Worm (Caenorhabditis elegans) whole organism, L1 larva: ENCODE results near the gene glb-6.

ENCODE experiments used
- aha-1 ChIP-seq: fragments of 150-350 bp; optimal IDR thresholded peaks from 2 replicates; lab custom pipeline; 2014; ENCODE audit warnings: missing biosample characterization, missing genetic modification characterization
- alr-1 ChIP-seq: fragments of 200-800 bp; sonication (Bioruptor generic); optimal IDR thresholded peaks from 2 replicates; lab custom pipeline; 2018; ENCODE audit warnings: borderline replicate concordance, mild to moderate bottlenecking, missing genetic modification characterization, missing compliant biosample characterization
- blmp-1 ChIP-seq: fragments of 150-350 bp; optimal IDR thresholded peaks from 2 replicates; lab custom pipeline; 2014; ENCODE audit warnings: missing biosample characterization, missing genetic modification characterization
- ces-1 ChIP-seq: fragments of 150-350 bp; optimal IDR thresholded peaks from 2 replicates; lab custom pipeline; 2014; ENCODE audit warnings: missing biosample characterization, missing genetic modification reagents, missing genetic modification characterization
- dpl-1 ChIP-seq, 3 experiments: fragments of 150-350 bp in 2 of 3; sonication (generic microtip) in 1 of 3; optimal IDR thresholded peaks; 2 replicates each; lab custom pipeline; 2014 to 2017; ENCODE audit warnings: missing biosample characterization in 3 of 3, missing genetic modification characterization in 3 of 3, missing genetic modification reagents in 3 of 3
- elt-3 ChIP-seq, 6 experiments: fragments of 150-350 bp in 1 of 6; sonication (generic microtip); optimal IDR thresholded peaks; 2 replicates each; lab custom pipeline; 2017 to 2018; ENCODE audit warnings: missing biosample characterization in 6 of 6, missing genetic modification characterization in 6 of 6, inconsistent platforms in 1 of 6
- fos-1 ChIP-seq: fragments of 150-350 bp; optimal IDR thresholded peaks from 2 replicates; lab custom pipeline; 2014; ENCODE audit warnings: missing biosample characterization, missing genetic modification characterization
- hpl-2 ChIP-seq: fragments of 150-350 bp; optimal IDR thresholded peaks from 2 replicates; lab custom pipeline; 2014; ENCODE audit warnings: missing biosample characterization, missing genetic modification reagents, missing genetic modification characterization
- lin-39 ChIP-seq: fragments of 150-350 bp; optimal IDR thresholded peaks from 2 replicates; lab custom pipeline; 2014; ENCODE audit warnings: missing biosample characterization, missing genetic modification reagents, missing genetic modification characterization
- mdl-1 ChIP-seq, 2 experiments: fragments of 150-350 bp; optimal IDR thresholded peaks; 2 replicates each; lab custom pipeline; 2014 to 2017; ENCODE audit warnings: missing biosample characterization in 2 of 2, missing genetic modification characterization in 2 of 2, inconsistent platforms in 1 of 2
- nhr-77 ChIP-seq: fragments of 150-350 bp; optimal IDR thresholded peaks from 2 replicates; lab custom pipeline; 2014; ENCODE audit warnings: missing biosample characterization, missing genetic modification characterization
- zag-1 ChIP-seq: fragments of 150-350 bp; optimal IDR thresholded peaks from 2 replicates; lab custom pipeline; 2014; ENCODE audit warnings: missing biosample characterization, missing genetic modification characterization
- ztf-4 ChIP-seq: fragments of 150-350 bp; optimal IDR thresholded peaks from 2 replicates; lab custom pipeline; 2014; ENCODE audit warnings: missing biosample characterization, missing genetic modification characterization

- TF ChIP-seq elt-3 (tag; optimal IDR thresholded peaks at IDR 0.05; lab: Kevin White, UChicago) (no peak), ces-1 (no peak), lin-39 (tag; lab: Kevin White, UChicago) (no peak), ztf-4 (tag; lab: Kevin White, UChicago) (no peak), fos-1 (no peak), blmp-1 (no peak), aha-1 (tag; lab: Kevin White, UChicago) (no peak), dpl-1 (GFP tag; optimal IDR thresholded peaks at IDR 0.05; lab: Kevin White, UChicago) (no peak), zag-1 (no peak), mdl-1 (tag; optimal IDR thresholded peaks at IDR 0.05; lab: Kevin White, UChicago) (no peak), alr-1 (tag; lab: Kevin White, UChicago) (no peak), hpl-2 (no peak), nhr-77 (no peak)
Observed at ce11 chrV:5548497-5548896, 21.8 kb downstream of the glb-6 start.
